Worm (Caenorhabditis elegans) whole organism, young adult: ENCODE data around the gene Y54G2A.10.
A peak's percentile ranks its signal among the peaks of the same experiment; 100 is the strongest.

ENCODE experiments used
- B0336.3 ChIP-seq: fragments of 200-800 bp; sonication (Bioruptor generic); IDR thresholded peaks from 2 replicates; pipeline ENCODE4 v1.3.6; 2022; ENCODE audit warnings: missing genetic modification characterization, missing compliant biosample characterization
- F23B12.7 ChIP-seq: sonication (generic microtip); optimal IDR thresholded peaks from 2 replicates; lab custom pipeline; 2017; ENCODE audit warnings: missing genetic modification characterization, mild to moderate bottlenecking, missing compliant biosample characterization, antibody characterized with exemption, moderate library complexity; ENCODE audit not compliant: insufficient read depth
- F33H1.4 ChIP-seq: fragments of 200-800 bp; sonication (Bioruptor generic); IDR thresholded peaks from 2 replicates; pipeline ENCODE4 v1.3.6; 2022; ENCODE audit warnings: missing genetic modification reagents, missing genetic modification characterization, missing compliant biosample characterization
- F39B2.1 ChIP-seq: fragments of 200-800 bp; sonication (Bioruptor generic); IDR thresholded peaks from 2 replicates; pipeline ENCODE4 v1.3.6; 2022; ENCODE audit warnings: missing genetic modification reagents, missing genetic modification characterization, missing compliant biosample characterization
- F57C9.4 ChIP-seq: sonication (generic microtip); optimal IDR thresholded peaks from 2 replicates; lab custom pipeline; 2017; ENCODE audit warnings: mild to moderate bottlenecking, missing genetic modification characterization, missing compliant biosample characterization
- T07F8.4 ChIP-seq: sonication (generic microtip); optimal IDR thresholded peaks from 2 replicates; lab custom pipeline; 2016; ENCODE audit warnings: mild to moderate bottlenecking, missing genetic modification characterization, moderate library complexity, missing compliant biosample characterization
- ama-1 ChIP-seq, 3 experiments: fragments of 150-350 bp in 1 of 3; sonication (generic microtip) in 2 of 3; optimal IDR thresholded peaks; 2 replicates each; lab custom pipeline; 2014 to 2018; ENCODE audit warnings: missing biosample characterization in 2 of 3, missing genetic modification characterization in 2 of 3, missing genetic modification reagents in 2 of 3
- cebp-1 ChIP-seq, 2 experiments: fragments of 200-800 bp in 1 of 2; sonication (Bioruptor generic) in 1 of 2; sonication (generic microtip) in 1 of 2; IDR thresholded peaks in 1 of 2; optimal IDR thresholded peaks in 1 of 2; 2 replicates each; pipeline versions ENCODE4 v1.3.6 to Lab custom; 2017 to 2022; ENCODE audit warnings: missing compliant biosample characterization in 2 of 2, missing genetic modification characterization in 2 of 2, mild to moderate bottlenecking in 1 of 2, missing genetic modification reagents in 1 of 2, moderate library complexity in 1 of 2
- ceh-79 ChIP-seq: sonication (generic microtip); optimal IDR thresholded peaks from 2 replicates; lab custom pipeline; 2017; ENCODE audit warnings: mild to moderate bottlenecking, missing genetic modification characterization, missing compliant biosample characterization
- dox-1 ChIP-seq: fragments of 200-800 bp; sonication (Bioruptor generic); IDR thresholded peaks from 2 replicates; pipeline ENCODE4 v1.3.6; 2022; ENCODE audit warnings: missing genetic modification reagents, missing genetic modification characterization, missing compliant biosample characterization
- dpl-1 ChIP-seq: fragments of 150-350 bp; optimal IDR thresholded peaks from 2 replicates; lab custom pipeline; 2014; ENCODE audit warnings: missing biosample characterization, missing genetic modification reagents, missing genetic modification characterization
- efl-1 ChIP-seq: fragments of 150-350 bp; optimal IDR thresholded peaks from 2 replicates; lab custom pipeline; 2014; ENCODE audit warnings: missing biosample characterization, missing genetic modification reagents, missing genetic modification characterization
- egl-44 ChIP-seq: fragments of 200-800 bp; sonication (Bioruptor generic); IDR thresholded peaks from 2 replicates; pipeline ENCODE4 v1.3.6; 2022; ENCODE audit warnings: missing genetic modification reagents, missing genetic modification characterization, missing compliant biosample characterization
- ets-4 ChIP-seq: fragments of 200-800 bp; sonication (Bioruptor generic); optimal IDR thresholded peaks from 2 replicates; lab custom pipeline; 2018; ENCODE audit warnings: mild to moderate bottlenecking, missing genetic modification characterization, missing compliant biosample characterization
- gei-17 ChIP-seq: fragments of 200-800 bp; sonication (Bioruptor generic); optimal IDR thresholded peaks from 2 replicates; lab custom pipeline; 2018; ENCODE audit warnings: mild to moderate bottlenecking, missing genetic modification characterization, missing compliant biosample characterization
- hlh-12 ChIP-seq: sonication (generic microtip); optimal IDR thresholded peaks from 2 replicates; lab custom pipeline; 2016; ENCODE audit warnings: missing genetic modification characterization, missing compliant biosample characterization
- hmg-1.2 ChIP-seq: fragments of 200-800 bp; sonication (Bioruptor generic); IDR thresholded peaks from 2 replicates; pipeline ENCODE4 v1.3.6; 2022; ENCODE audit warnings: missing genetic modification reagents, missing genetic modification characterization, missing compliant biosample characterization
- lin-26 ChIP-seq: fragments of 200-800 bp; sonication (Bioruptor generic); IDR thresholded peaks from 2 replicates; pipeline ENCODE4 v1.3.6; 2022; ENCODE audit warnings: missing genetic modification reagents, missing genetic modification characterization, missing compliant biosample characterization
- lin-40 ChIP-seq: sonication (generic microtip); optimal IDR thresholded peaks from 2 replicates; lab custom pipeline; 2016; ENCODE audit warnings: missing genetic modification characterization, mild to moderate bottlenecking, missing compliant biosample characterization, missing genotype, missing genetic modification reagents
- lin-54 ChIP-seq: fragments of 200-800 bp; sonication (Bioruptor generic); optimal IDR thresholded peaks from 2 replicates; lab custom pipeline; 2018; ENCODE audit warnings: mild to moderate bottlenecking, missing genetic modification characterization, missing compliant biosample characterization
- lir-1 ChIP-seq: fragments of 200-800 bp; sonication (Bioruptor generic); conservative IDR thresholded peaks from 2 replicates; pipeline ENCODE4 v1.3.6; 2022; ENCODE audit warnings: missing genetic modification reagents, missing genetic modification characterization, missing compliant biosample characterization
- lsl-1 ChIP-seq: fragments of 200-800 bp; sonication (Bioruptor generic); optimal IDR thresholded peaks from 2 replicates; lab custom pipeline; 2018; ENCODE audit warnings: mild to moderate bottlenecking, missing genetic modification characterization, moderate library complexity, missing compliant biosample characterization
- madf-6 ChIP-seq: fragments of 200-800 bp; sonication (Bioruptor generic); IDR thresholded peaks from 2 replicates; pipeline ENCODE4 v1.3.6; 2022; ENCODE audit warnings: missing genetic modification reagents, missing genetic modification characterization, missing compliant biosample characterization
- madf-8 ChIP-seq: fragments of 200-800 bp; sonication (Bioruptor generic); conservative IDR thresholded peaks from 2 replicates; pipeline ENCODE4 v1.3.6; 2022; ENCODE audit warnings: missing genetic modification reagents, missing genetic modification characterization, missing compliant biosample characterization
- mcd-1 ChIP-seq: fragments of 200-800 bp; sonication (Bioruptor generic); IDR thresholded peaks from 2 replicates; pipeline ENCODE4 v1.3.6; 2022; ENCODE audit warnings: missing genetic modification reagents, missing genetic modification characterization, missing compliant biosample characterization
- nhr-80 ChIP-seq: sonication (generic microtip); optimal IDR thresholded peaks from 2 replicates; lab custom pipeline; 2016; ENCODE audit warnings: missing genetic modification characterization, missing compliant biosample characterization
- pbrm-1 ChIP-seq: fragments of 200-800 bp; sonication (Bioruptor generic); IDR thresholded peaks from 2 replicates; pipeline ENCODE4 v1.3.6; 2022; ENCODE audit warnings: missing genetic modification reagents, missing genetic modification characterization, missing compliant biosample characterization
- sea-2 ChIP-seq: fragments of 200-800 bp; sonication (Bioruptor generic); IDR thresholded peaks from 2 replicates; pipeline ENCODE4 v1.3.6; 2022; ENCODE audit warnings: missing genetic modification characterization, missing compliant biosample characterization
- snpc-3.4 ChIP-seq: sonication (generic microtip); optimal IDR thresholded peaks from 2 replicates; lab custom pipeline; 2017; ENCODE audit warnings: missing genetic modification characterization, mild to moderate bottlenecking, missing compliant biosample characterization, antibody characterized with exemption, moderate library complexity, missing genotype, missing genetic modification reagents
- snpc-4 ChIP-seq, 5 experiments: fragments of 150-350 bp in 1 of 5; sonication (generic microtip) in 4 of 5; optimal IDR thresholded peaks; 2 replicates each; lab custom pipeline; 2014 to 2018; ENCODE audit warnings: missing genetic modification characterization in 5 of 5, missing biosample characterization in 3 of 5, antibody characterized with exemption in 2 of 5, mild to moderate bottlenecking in 2 of 5, missing compliant biosample characterization in 2 of 5, missing genotype in 2 of 5, moderate library complexity in 2 of 5, missing genetic modification reagents in 1 of 5
- unc-62 ChIP-seq: fragments of 150-350 bp; optimal IDR thresholded peaks from 2 replicates; lab custom pipeline; 2014; ENCODE audit warnings: missing biosample characterization, missing genetic modification reagents, missing genetic modification characterization
- ztf-28 ChIP-seq: fragments of 200-800 bp; sonication (Bioruptor generic); IDR thresholded peaks from 2 replicates; pipeline ENCODE4 v1.3.6; 2022; ENCODE audit warnings: missing genetic modification reagents, missing genetic modification characterization, missing compliant biosample characterization
- ztf-3 ChIP-seq: fragments of 200-800 bp; sonication (Bioruptor generic); optimal IDR thresholded peaks from 2 replicates; lab custom pipeline; 2018; ENCODE audit warnings: mild to moderate bottlenecking, missing genetic modification characterization, missing compliant biosample characterization
- ztf-6 ChIP-seq: fragments of 200-800 bp; sonication (Bioruptor generic); IDR thresholded peaks from 2 replicates; pipeline ENCODE4 v1.3.6; 2022; ENCODE audit warnings: missing genetic modification reagents, missing genetic modification characterization, missing compliant biosample characterization

Gene Y54G2A.10

ce11 chrIV:2782793-2783540, 16.5 kb upstream of the Y54G2A.10 start, which contains the start of gene Y54G2A.12 (continued):
- 0 out of 2 replicates have a peak, but pooled peaks have one; percentile 66 for TF ChIP-seq ztf-28 (GFP tag; lab: Robert Waterston, UW)
- no peak for TF ChIP-seq ama-1 (optimal IDR thresholded peaks at IDR 0.05; lab: Kevin White, UChicago)
- no peak for TF ChIP-seq ama-1 (GFP tag; optimal IDR thresholded peaks at IDR 0.05; lab: Kevin White, UChicago)
- peak; percentile 53 for TF ChIP-seq snpc-3.4 (tag; lab: Kevin White, UChicago)
- no peak for TF ChIP-seq nhr-80 (tag; lab: Kevin White, UChicago)
- TF ChIP-seq hlh-12 (tag; lab: Kevin White, UChicago): no peak
- TF ChIP-seq madf-8: peak; percentile 88
- peak; percentile 69 for TF ChIP-seq dpl-1 (GFP tag; lab: Kevin White, UChicago)
- peak; percentile 83 for TF ChIP-seq dox-1 (GFP tag; lab: Robert Waterston, UW)
- peak; percentile 42 for TF ChIP-seq mcd-1 (GFP tag; lab: Robert Waterston, UW)
- no peak for TF ChIP-seq lir-1 (GFP tag; lab: Robert Waterston, UW)
- TF ChIP-seq hmg-1.2 (GFP tag; lab: Robert Waterston, UW): peak; percentile 44; the same call in 1 of the 2 replicates
- 0 out of 2 replicates have a peak, but pooled peaks have one; percentile 27 for TF ChIP-seq pbrm-1
- TF ChIP-seq unc-62 (GFP tag; lab: Kevin White, UChicago): no peak
- TF ChIP-seq efl-1: peak; percentile 94
- TF ChIP-seq ztf-6 (GFP tag; lab: Robert Waterston, UW): no peak
- TF ChIP-seq F33H1.4 (GFP tag; lab: Robert Waterston, UW): peak; percentile 93
- no peak for TF ChIP-seq egl-44
- peak; percentile 89 for TF ChIP-seq lin-54 (GFP tag; lab: Kevin White, UChicago)
- TF ChIP-seq B0336.3 (GFP tag; lab: Robert Waterston, UW): peak; percentile 76
- TF ChIP-seq sea-2 (GFP tag; lab: Robert Waterston, UW): no peak

- no peak for TF ChIP-seq F39B2.1
- no peak for TF ChIP-seq gei-17 (GFP tag; lab: Kevin White, UChicago)
- TF ChIP-seq nhr-80 (tag; lab: Kevin White, UChicago): peak; percentile 12
- no peak for TF ChIP-seq ceh-79
- TF ChIP-seq cebp-1 (GFP tag; IDR thresholded peaks at IDR 0.05; lab: Robert Waterston, UW): no peak
- peak; percentile 18 for TF ChIP-seq cebp-1 (tag; optimal IDR thresholded peaks at IDR 0.05; lab: Kevin White, UChicago)
- TF ChIP-seq mcd-1 (GFP tag; lab: Robert Waterston, UW): no peak
- TF ChIP-seq pbrm-1: no peak
- no peak for TF ChIP-seq ztf-3
- TF ChIP-seq ets-4 (GFP tag; lab: Kevin White, UChicago): no peak
- no peak for TF ChIP-seq T07F8.4 (tag; lab: Kevin White, UChicago)
- no peak for TF ChIP-seq lin-54 (GFP tag; lab: Kevin White, UChicago)
- TF ChIP-seq F23B12.7: no peak
- no peak for TF ChIP-seq unc-62 (GFP tag; lab: Kevin White, UChicago)
- TF ChIP-seq lsl-1: no peak
- no peak for TF ChIP-seq F57C9.4 (tag; lab: Kevin White, UChicago)
- no peak for TF ChIP-seq snpc-4 (GFP tag; optimal IDR thresholded peaks at IDR 0.05; lab: Kevin White, UChicago)
- TF ChIP-seq snpc-4 (tag; optimal IDR thresholded peaks at IDR 0.05; lab: Kevin White, UChicago): no peak
- TF ChIP-seq lin-40 (tag; lab: Kevin White, UChicago): peak; percentile 10
- peak; percentile 88 for TF ChIP-seq hmg-1.2 (GFP tag; lab: Robert Waterston, UW)
- TF ChIP-seq madf-6 (GFP tag; lab: Robert Waterston, UW): no peak
- no peak for TF ChIP-seq lin-26 (GFP tag; lab: Robert Waterston, UW)
These were observed 14.4 kb upstream of the Y54G2A.10 start for ce11 chrIV:2785057-2785456.
